Fruit fly (Drosophila melanogaster): ENCODE measurements around the gene CG7872.

The CG7872 gene

DNA sequence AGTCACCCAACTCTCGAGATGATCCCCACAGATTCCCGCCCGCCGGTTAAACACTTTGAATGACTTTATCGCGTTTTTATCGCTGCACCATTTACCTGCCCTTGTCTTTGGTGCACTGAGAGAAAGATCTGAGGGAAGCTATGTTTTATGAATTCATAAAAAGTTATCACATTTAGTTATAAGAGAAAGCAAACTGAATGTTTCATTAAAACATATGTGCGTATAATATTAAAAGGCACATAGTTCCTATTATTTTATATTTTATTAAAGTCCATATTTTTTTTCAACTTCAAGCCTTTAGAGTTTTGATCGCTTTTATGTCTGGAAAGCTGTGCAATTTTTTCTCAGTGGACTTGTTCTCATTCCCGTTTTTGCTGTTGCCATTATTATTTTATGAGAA lies 47.6 kb upstream of the CG7872 start (continued):
- TF ChIP-seq Ptx1 (GFP tag; IDR thresholded peaks at IDR 0.05) (peak; percentile 38; the same call in 1 of the 2 replicates), CG10979 (tag; optimal IDR thresholded peaks at IDR 0.05) (peak; percentile 8), CG13775 (GFP tag; optimal IDR thresholded peaks at IDR 0.05) (no peak), row (GFP tag; IDR thresholded peaks at IDR 0.05) (peak; percentile 35; the same call in 1 of the 3 replicates), CG30403 (GFP tag; optimal IDR thresholded peaks at IDR 0.05) (peak; percentile 9), zfh2 (GFP tag; optimal IDR thresholded peaks at IDR 0.05) (no peak), bsh (GFP tag; optimal IDR thresholded peaks at IDR 0.05) (peak in 1 of 2 experiments; percentile 19), CG15269 (tag; optimal IDR thresholded peaks at IDR 0.05) (no peak), Hr51 (GFP tag; optimal IDR thresholded peaks at IDR 0.05) (peak in 1 of 2 experiments; percentile 38), inv (GFP tag; IDR thresholded peaks at IDR 0.05; ENCODE audit: partially characterized antibody) (no peak), gem (tag; optimal IDR thresholded peaks at IDR 0.05) (peak; percentile 52), CG18262 (tag; optimal IDR thresholded peaks at IDR 0.05) (peak; percentile 7), pros (GFP tag; optimal IDR thresholded peaks at IDR 0.05) (no peak), Bdp1 (GFP tag; optimal IDR thresholded peaks at IDR 0.05) (no peak), grau (tag; optimal IDR thresholded peaks at IDR 0.05) (peak; percentile 38), CG15073 (GFP tag; optimal IDR thresholded peaks at IDR 0.05) (no peak), dmrt99B (tag; optimal IDR thresholded peaks at IDR 0.05) (peak; percentile 50), slbo (GFP tag; IDR thresholded peaks at IDR 0.05) (peak; percentile 14; the same call in 1 of the 2 replicates), dysf (GFP tag; IDR thresholded peaks at IDR 0.05) (0 out of 3 replicates have a peak, but pooled peaks have one; percentile 36), CG17361 (GFP tag; IDR thresholded peaks at IDR 0.05) (peak; percentile 39; the same call in 1 of the 3 replicates), CG31388 (GFP tag; optimal IDR thresholded peaks at IDR 0.05) (no peak), CG7556 (GFP tag; optimal IDR thresholded peaks at IDR 0.05) (peak; percentile 29), sens (GFP tag) (peak; percentile 24), zf30C (GFP tag; optimal IDR thresholded peaks at IDR 0.05) (no peak), CG10209 (GFP tag; optimal IDR thresholded peaks at IDR 0.05) (no peak), tll (GFP tag; optimal IDR thresholded peaks at IDR 0.05) (no peak), Oli (tag; optimal IDR thresholded peaks at IDR 0.05) (peak; percentile 45), CG13424 (tag; optimal IDR thresholded peaks at IDR 0.05) (peak; percentile 18)

DNA sequence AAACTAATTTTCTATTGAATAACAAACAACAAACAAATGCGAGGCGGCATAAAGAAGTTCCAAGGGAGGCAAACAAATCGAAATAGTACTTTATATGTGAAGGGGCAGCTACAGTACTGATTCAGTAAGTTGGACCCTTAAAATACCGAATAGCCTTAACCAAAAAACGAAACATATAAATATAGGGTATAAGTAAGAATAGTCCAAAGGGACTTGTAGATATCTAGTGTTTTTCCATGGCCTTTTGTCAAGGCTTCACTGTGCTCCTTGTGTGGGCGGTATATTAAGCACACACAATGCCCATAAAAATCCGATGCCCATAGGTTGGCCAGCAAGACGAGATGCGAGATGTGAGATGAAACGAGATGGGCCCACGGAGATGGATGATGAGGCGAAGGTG lies 45.9 kb upstream of the CG7872 start:
- TF ChIP-seq pita (GFP tag; optimal IDR thresholded peaks at IDR 0.05) (no peak), sima (GFP tag; optimal IDR thresholded peaks at IDR 0.05) (no peak), CG4424 (GFP tag; optimal IDR thresholded peaks at IDR 0.05) (no peak), CG17361 (GFP tag; IDR thresholded peaks at IDR 0.05) (0 out of 3 replicates have a peak, but pooled peaks have one; percentile 32), Max (GFP tag; optimal IDR thresholded peaks at IDR 0.05) (no peak), CG30020 (tag; optimal IDR thresholded peaks at IDR 0.05) (no peak), CG2199 (GFP tag; IDR thresholded peaks at IDR 0.05) (no peak), oc (tag; optimal IDR thresholded peaks at IDR 0.05) (no peak), tna (GFP tag; IDR thresholded peaks at IDR 0.05; ENCODE audit: partially characterized antibody) (no peak), sim (GFP tag; IDR thresholded peaks at IDR 0.05) (peak; percentile 59; the same call in 1 of the 2 replicates), CG3163 (GFP tag; optimal IDR thresholded peaks at IDR 0.05) (no peak), CTCF (GFP tag; optimal IDR thresholded peaks at IDR 0.05) (no peak), CG34376 (GFP tag; optimal IDR thresholded peaks at IDR 0.05) (no peak), fu2 (GFP tag; optimal IDR thresholded peaks at IDR 0.05) (no peak), CG34422 (GFP tag; IDR thresholded peaks at IDR 0.05) (0 out of 3 replicates have a peak, but pooled peaks have one; percentile 41), sug (tag; optimal IDR thresholded peaks at IDR 0.05) (no peak), D (optimal IDR thresholded peaks at IDR 0.05) (no peak), D (GFP tag; optimal IDR thresholded peaks at IDR 0.05) (no peak), ken (GFP tag; IDR thresholded peaks at IDR 0.05) (peak; percentile 53; the same call in 1 of the 3 replicates), maf-S (GFP tag; optimal IDR thresholded peaks at IDR 0.05) (no peak), ttk (GFP tag; IDR thresholded peaks at IDR 0.05) (peak; percentile 59; the same call in 1 of the 2 replicates), Stat92E (GFP tag; optimal IDR thresholded peaks at IDR 0.05) (no peak), CG10654 (GFP tag; optimal IDR thresholded peaks at IDR 0.05) (no peak), gce (GFP tag; IDR thresholded peaks at IDR 0.05) (peak; percentile 52; the same call in 1 of the 3 replicates), CG11504 (tag; optimal IDR thresholded peaks at IDR 0.05) (peak; percentile 63)

Data from whole organism, embryonic.